Fruit fly (Drosophila melanogaster) whole organism, wandering third instar larva: ENCODE results near the gene sgg.

Experiments
- Abd-B ChIP-seq: fragments of >200 bp; optimal IDR thresholded peaks from 2 replicates; lab custom pipeline; 2017; ENCODE audit warnings: missing biosample characterization, missing genetic modification characterization
- CG32264 ChIP-seq: fragments of 200-800 bp; sonication (Bioruptor generic); optimal IDR thresholded peaks from 2 replicates; lab custom pipeline; 2016; ENCODE audit warnings: missing biosample characterization, missing genetic modification characterization
- CG9705 ChIP-seq: fragments of 200-800 bp; sonication (Bioruptor generic); optimal IDR thresholded peaks from 2 replicates; lab custom pipeline; 2018; ENCODE audit warnings: missing biosample characterization, mild to moderate bottlenecking, missing genetic modification characterization
- CrebA ChIP-seq: fragments of 200-800 bp; sonication (Bioruptor generic); optimal IDR thresholded peaks from 2 replicates; lab custom pipeline; 2016; ENCODE audit warnings: missing biosample characterization, mild to moderate bottlenecking, missing genetic modification characterization, borderline replicate concordance
- Dfd ChIP-seq: fragments of >200 bp; optimal IDR thresholded peaks from 2 replicates; lab custom pipeline; 2017; ENCODE audit warnings: missing biosample characterization, missing genetic modification characterization
- Dif ChIP-seq: fragments of 200-275, 200-300 bp; sonication (Bioruptor generic); optimal IDR thresholded peaks from 2 replicates; lab custom pipeline; 2018; ENCODE audit warnings: missing biosample characterization, missing genetic modification characterization; ENCODE audit not compliant: partially characterized antibody
- GATAd ChIP-seq: sonication (Bioruptor generic); optimal IDR thresholded peaks from 2 replicates; lab custom pipeline; 2016; ENCODE audit warnings: missing biosample characterization, missing genetic modification characterization
- HLH106 ChIP-seq: fragments of 200-800 bp; optimal IDR thresholded peaks from 3 replicates; lab custom pipeline; 2019; ENCODE audit warnings: missing biosample characterization, mild to moderate bottlenecking, missing genetic modification characterization, moderate library complexity
- Hnf4 ChIP-seq: fragments of 200-800 bp; sonication (Bioruptor generic); optimal IDR thresholded peaks from 2 replicates; lab custom pipeline; 2016; ENCODE audit warnings: missing biosample characterization, mild to moderate bottlenecking, missing genetic modification characterization
- Hr78 ChIP-seq: fragments of >200 bp; optimal IDR thresholded peaks from 2 replicates; lab custom pipeline; 2017; ENCODE audit warnings: missing biosample characterization, missing genetic modification characterization
- Hr83 ChIP-seq: fragments of 200-300 bp; sonication (Bioruptor generic); optimal IDR thresholded peaks from 2 replicates; lab custom pipeline; 2016; ENCODE audit warnings: missing biosample characterization, mild to moderate bottlenecking, missing genetic modification characterization, moderate library complexity; ENCODE audit not compliant: poor library complexity, severe bottlenecking
- Jra ChIP-seq: sonication (Bioruptor generic); optimal IDR thresholded peaks from 2 replicates; lab custom pipeline; 2016; ENCODE audit warnings: missing biosample characterization, missing genetic modification characterization
- Mio ChIP-seq: sonication (Bioruptor generic); optimal IDR thresholded peaks from 2 replicates; lab custom pipeline; 2016; ENCODE audit warnings: missing biosample characterization, missing genetic modification characterization
- Myc ChIP-seq: fragments of >200 bp; optimal IDR thresholded peaks from 2 replicates; lab custom pipeline; 2017
- N ChIP-seq: fragments of >200 bp; optimal IDR thresholded peaks from 2 replicates; lab custom pipeline; 2018; ENCODE audit warnings: missing biosample characterization, missing external identifiers, missing genetic modification characterization
- OdsH ChIP-seq: fragments of 200-800 bp; sonication (Bioruptor generic); optimal IDR thresholded peaks from 2 replicates; lab custom pipeline; 2016; ENCODE audit warnings: missing biosample characterization, mild to moderate bottlenecking, missing genetic modification characterization
- Rel ChIP-seq, 2 experiments: fragments of 200-800 bp; sonication (Bioruptor generic) in 1 of 2; optimal IDR thresholded peaks; 2 replicates in 1 of 2; 3 replicates in 1 of 2; lab custom pipeline; 2016 to 2019; ENCODE audit warnings: mild to moderate bottlenecking in 2 of 2, missing biosample characterization in 2 of 2, missing genetic modification characterization in 2 of 2, moderate library complexity in 1 of 2
- Sp1 ChIP-seq: fragments of 200-800 bp; sonication (Bioruptor generic); optimal IDR thresholded peaks from 3 replicates; lab custom pipeline; 2019; ENCODE audit warnings: missing biosample characterization, mild to moderate bottlenecking, missing genetic modification characterization, moderate library complexity
- Vsx2 ChIP-seq: fragments of 200-300, 225-300 bp; sonication (Bioruptor generic); optimal IDR thresholded peaks from 2 replicates; lab custom pipeline; 2018; ENCODE audit warnings: missing biosample characterization, missing genetic modification characterization; ENCODE audit not compliant: partially characterized antibody
- br ChIP-seq: fragments of 200-800 bp; sonication (Bioruptor generic); optimal IDR thresholded peaks from 2 replicates; lab custom pipeline; 2016; ENCODE audit warnings: missing biosample characterization, missing genetic modification characterization
- dmrt93B ChIP-seq: fragments of 200-800 bp; sonication (Bioruptor generic); optimal IDR thresholded peaks from 2 replicates; lab custom pipeline; 2018; ENCODE audit warnings: missing biosample characterization, mild to moderate bottlenecking, missing genetic modification characterization
- dsf ChIP-seq: sonication (Bioruptor generic); optimal IDR thresholded peaks from 2 replicates; lab custom pipeline; 2016; ENCODE audit warnings: missing biosample characterization, missing genetic modification characterization, borderline replicate concordance
- ey ChIP-seq: fragments of 200-800 bp; sonication (Bioruptor generic); optimal IDR thresholded peaks from 2 replicates; lab custom pipeline; 2016; ENCODE audit warnings: missing biosample characterization, missing genetic modification characterization
- foxo ChIP-seq, 2 experiments: fragments of 200-800 bp; sonication (Bioruptor generic); optimal IDR thresholded peaks; 2 replicates in 1 of 2; 3 replicates in 1 of 2; lab custom pipeline; 2016 to 2017; ENCODE audit warnings: missing biosample characterization in 2 of 2, missing genetic modification characterization in 2 of 2
- fru ChIP-seq: fragments of 200-800 bp; sonication (Bioruptor generic); optimal IDR thresholded peaks from 3 replicates; lab custom pipeline; 2016; ENCODE audit warnings: missing biosample characterization, mild to moderate bottlenecking, missing genetic modification characterization
- h ChIP-seq: fragments of 200-800 bp; sonication (Bioruptor generic); optimal IDR thresholded peaks from 3 replicates; lab custom pipeline; 2016; ENCODE audit warnings: missing biosample characterization, mild to moderate bottlenecking, missing genetic modification characterization
- jim ChIP-seq: fragments of 175-275, 200-325 bp; sonication (Bioruptor generic); optimal IDR thresholded peaks from 2 replicates; lab custom pipeline; 2016; ENCODE audit warnings: missing biosample characterization, mild to moderate bottlenecking, missing genetic modification characterization
- lola ChIP-seq: fragments of >200 bp; optimal IDR thresholded peaks from 2 replicates; lab custom pipeline; 2017; ENCODE audit warnings: missing biosample characterization, missing genetic modification characterization
- pan ChIP-seq: fragments of >200 bp; optimal IDR thresholded peaks from 2 replicates; lab custom pipeline; 2017
- psq ChIP-seq: fragments of 200-800 bp; sonication (Bioruptor generic); optimal IDR thresholded peaks from 3 replicates; lab custom pipeline; 2017; ENCODE audit warnings: missing biosample characterization, mild to moderate bottlenecking, missing genetic modification characterization, moderate library complexity
- rgr ChIP-seq: fragments of 200-800 bp; sonication (Bioruptor generic); optimal IDR thresholded peaks from 3 replicates; lab custom pipeline; 2016; ENCODE audit warnings: missing biosample characterization, mild to moderate bottlenecking, missing genetic modification characterization
- sage ChIP-seq: fragments of 200-800 bp; sonication (Bioruptor generic); optimal IDR thresholded peaks from 2 replicates; lab custom pipeline; 2016; ENCODE audit warnings: missing biosample characterization, mild to moderate bottlenecking, missing genetic modification characterization
- sv ChIP-seq: fragments of 200-800 bp; sonication (Bioruptor generic); optimal IDR thresholded peaks from 3 replicates; lab custom pipeline; 2016; ENCODE audit warnings: missing biosample characterization, missing genetic modification characterization
- tai ChIP-seq: sonication (Bioruptor generic); optimal IDR thresholded peaks from 2 replicates; lab custom pipeline; 2016; ENCODE audit warnings: missing biosample characterization, missing genetic modification characterization
- usp ChIP-seq: fragments of >200 bp; optimal IDR thresholded peaks from 2 replicates; lab custom pipeline; 2017; ENCODE audit warnings: missing biosample characterization, missing genetic modification characterization
- woc ChIP-seq: sonication (Bioruptor generic); optimal IDR thresholded peaks from 2 replicates; lab custom pipeline; 2016; ENCODE audit warnings: missing biosample characterization, mild to moderate bottlenecking, missing genetic modification characterization

sgg gene

DNA sequence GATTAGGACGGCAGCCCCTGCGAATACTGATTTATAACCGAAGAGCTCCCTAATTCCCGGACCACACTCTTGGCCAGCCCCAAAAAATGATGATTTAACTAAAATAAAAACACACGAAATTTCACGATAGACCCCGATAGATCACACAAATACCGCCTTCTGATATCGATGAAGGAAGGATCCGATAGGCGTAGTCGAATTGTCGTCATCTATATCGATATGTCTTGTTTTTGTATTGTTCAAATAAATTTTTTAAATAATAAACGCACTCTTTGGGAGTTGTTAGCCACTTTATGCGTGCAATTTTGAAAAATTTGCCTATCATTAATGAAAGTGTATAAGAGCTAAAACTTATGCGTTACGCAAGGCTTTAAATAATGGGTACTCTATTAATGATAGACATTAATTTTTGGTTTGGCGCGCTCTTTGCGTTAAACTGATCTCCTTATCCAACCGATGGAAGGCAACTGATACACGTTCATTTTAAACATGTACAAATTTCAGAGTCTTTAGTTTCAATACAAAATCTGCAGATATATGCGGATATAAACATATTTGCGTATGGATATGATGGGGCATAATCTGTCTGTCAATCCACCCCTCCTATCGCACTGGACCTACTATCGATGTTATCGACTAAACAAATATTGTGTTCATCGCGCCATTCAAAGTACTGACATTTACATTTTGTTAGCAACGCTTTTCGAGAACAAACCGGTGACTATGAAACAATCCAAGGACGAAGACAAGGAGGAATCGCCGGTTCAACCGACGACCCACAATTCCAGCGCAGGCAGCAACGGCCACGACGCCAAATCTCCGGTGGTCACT lies 64.5 kb downstream of the sgg start, which contains the start of the genes Spg7 and Lint-O:
Gene Spg7, minus strand, starts transcription at position 148 of the 831 bp plus-strand sequence.
Gene Lint-O, plus strand, starts transcription at position 638 of the 831 bp plus-strand sequence.
- TF ChIP-seq br (GFP tag; lab: Kevin White, UChicago) = no peak
- TF ChIP-seq psq = no peak
- no peak for TF ChIP-seq sage (GFP tag; lab: Kevin White, UChicago)
- no peak for TF ChIP-seq N (GFP tag; lab: Kevin White, UChicago)
- no peak for TF ChIP-seq tai
- TF ChIP-seq Myc (lab: Kevin White, UChicago) = no peak
- no peak for TF ChIP-seq rgr (GFP tag; lab: Kevin White, UChicago)
- no peak for TF ChIP-seq Jra
- no peak for TF ChIP-seq CrebA (GFP tag; lab: Kevin White, UChicago)
- TF ChIP-seq usp (GFP tag; lab: Kevin White, UChicago) = no peak
- TF ChIP-seq, all 38 proteins: peak for 0

DNA sequence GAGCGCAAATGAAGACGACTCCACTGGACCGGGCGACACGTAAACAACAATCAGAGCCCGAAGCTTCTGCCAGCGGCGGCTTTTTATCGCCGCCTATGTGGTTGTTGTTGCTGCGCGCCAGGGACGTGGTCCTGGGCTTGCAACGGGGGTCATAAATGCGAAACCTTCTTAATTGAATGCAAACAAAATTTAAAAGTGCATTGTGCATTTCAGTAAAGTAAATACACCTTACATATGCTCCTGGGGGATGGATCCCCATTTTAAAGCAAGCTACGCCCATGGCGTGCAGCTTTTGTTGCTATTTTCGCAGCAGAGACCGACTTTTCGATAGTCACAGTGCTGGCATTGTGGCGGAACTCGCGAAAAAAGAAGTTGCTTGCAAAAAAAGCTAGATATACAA lies 69.9 kb downstream of the sgg start, which contains the start of gene Ugalt:
Gene Ugalt, minus strand, starts transcription at position 160 of the 400 bp plus-strand sequence.
- TF ChIP-seq GATAd (GFP tag; lab: Kevin White, UChicago) (peak; percentile 100), Sp1 (peak; percentile 100), Dfd (peak; percentile 97), Jra (peak; percentile 100), Mio (GFP tag; lab: Kevin White, UChicago) (peak; percentile 99), fru (peak; percentile 100), Hr83 (GFP tag; lab: Kevin White, UChicago) (peak; percentile 100), CG9705 (GFP tag; lab: Kevin White, UChicago) (peak; percentile 100), dmrt93B (GFP tag; lab: Kevin White, UChicago) (peak; percentile 100), lola (GFP tag; lab: Kevin White, UChicago) (no peak), sage (GFP tag; lab: Kevin White, UChicago) (peak; percentile 100), rgr (GFP tag; lab: Kevin White, UChicago) (peak; percentile 100), N (GFP tag; lab: Kevin White, UChicago) (no peak), jim (peak; percentile 99), foxo (GFP tag; optimal IDR thresholded peaks at IDR 0.05; lab: Kevin White, UChicago) (peak; percentile 100), psq (peak; percentile 100), Vsx2 (GFP tag; lab: Kevin White, UChicago) (no peak), woc (peak; percentile 100), usp (GFP tag; lab: Kevin White, UChicago) (peak; percentile 53), dsf (peak; percentile 99), CrebA (GFP tag; lab: Kevin White, UChicago) (no peak), Abd-B (GFP tag; lab: Kevin White, UChicago) (no peak), Hr78 (GFP tag; lab: Kevin White, UChicago) (no peak), ey (GFP tag; lab: Kevin White, UChicago) (peak; percentile 100), Hnf4 (peak; percentile 100), pan (lab: Kevin White, UChicago) (no peak), Dif (GFP tag; lab: Kevin White, UChicago) (no peak), Rel (GFP tag; optimal IDR thresholded peaks at IDR 0.05; lab: Kevin White, UChicago) (peak; percentile 100), Rel (tag; optimal IDR thresholded peaks at IDR 0.05; lab: Kevin White, UChicago) (peak; percentile 99), h (GFP tag; lab: Kevin White, UChicago) (peak; percentile 100), HLH106 (tag; lab: Kevin White, UChicago) (peak; percentile 100), Myc (lab: Kevin White, UChicago) (no peak), CG32264 (GFP tag; lab: Kevin White, UChicago) (peak; percentile 100), sv (peak; percentile 100), OdsH (peak; percentile 100), tai (no peak), br (GFP tag; lab: Kevin White, UChicago) (peak; percentile 100)
- TF ChIP-seq, all 38 proteins: peak for 26
